Fruit fly (Drosophila melanogaster) whole organism, embryonic: ENCODE measurements around the gene CG7512.

Experiments
- CG11560 ChIP-seq: fragments of 200-800 bp; sonication (Bioruptor generic); IDR thresholded peaks from 3 replicates; pipeline ENCODE4 v1.3.6; 2022; ENCODE audit warnings: missing biosample characterization, missing genetic modification characterization
- CG17186 ChIP-seq: fragments of 200-800 bp; sonication (Bioruptor generic); optimal IDR thresholded peaks from 3 replicates; lab custom pipeline; 2017; ENCODE audit warnings: missing biosample characterization, missing genetic modification reagents, missing genetic modification characterization
- CG17385 ChIP-seq: fragments of 200-800 bp; sonication (Bioruptor generic); optimal IDR thresholded peaks from 3 replicates; lab custom pipeline; 2018; ENCODE audit warnings: missing biosample characterization, mild to moderate bottlenecking, missing genetic modification characterization
- CG5953 ChIP-seq: fragments of 200-800 bp; sonication (Bioruptor generic); IDR thresholded peaks from 2 replicates; pipeline ENCODE4 v1.3.6; 2022; ENCODE audit warnings: missing biosample characterization, missing genetic modification characterization
- CG8944 ChIP-seq: fragments of 200-800 bp; sonication (Bioruptor generic); optimal IDR thresholded peaks from 3 replicates; lab custom pipeline; 2016; ENCODE audit warnings: missing biosample characterization, missing genetic modification characterization
- CTCF ChIP-seq: fragments of 200-800 bp; sonication (Bioruptor generic); optimal IDR thresholded peaks from 2 replicates; lab custom pipeline; 2017; ENCODE audit warnings: missing biosample characterization, mild to moderate bottlenecking, missing genetic modification characterization, moderate library complexity
- CrebB ChIP-seq: fragments of 200-800 bp; sonication (Bioruptor generic); optimal IDR thresholded peaks from 3 replicates; lab custom pipeline; 2018; ENCODE audit warnings: missing biosample characterization, mild to moderate bottlenecking, missing genetic modification characterization
- Dek ChIP-seq: fragments of 200-800 bp; sonication (Bioruptor generic); optimal IDR thresholded peaks from 3 replicates; lab custom pipeline; 2019; ENCODE audit warnings: missing biosample characterization, mild to moderate bottlenecking, missing genetic modification characterization, moderate library complexity
- disco-r ChIP-seq: fragments of 200-800 bp; sonication (Bioruptor generic); optimal IDR thresholded peaks from 2 replicates; lab custom pipeline; 2016; ENCODE audit warnings: missing biosample characterization, missing genetic modification characterization
- esg ChIP-seq: fragments of 200-800 bp; sonication (Bioruptor generic); conservative IDR thresholded peaks from 2 replicates; pipeline ENCODE4 v1.3.6; 2022; ENCODE audit warnings: missing biosample characterization, missing genetic modification characterization
- lbe ChIP-seq: fragments of 200-800 bp; sonication (Bioruptor generic); optimal IDR thresholded peaks from 2 replicates; lab custom pipeline; 2016; ENCODE audit warnings: missing biosample characterization, mild to moderate bottlenecking, missing genetic modification characterization
- tgo ChIP-seq: fragments of 200-800 bp; sonication (Bioruptor generic); IDR thresholded peaks from 3 replicates; pipeline ENCODE4 v1.3.6; 2022; ENCODE audit warnings: missing biosample characterization, missing genetic modification characterization
- trh ChIP-seq: fragments of 200-800 bp; sonication (Bioruptor generic); optimal IDR thresholded peaks from 2 replicates; lab custom pipeline; 2016; ENCODE audit warnings: missing biosample characterization, missing genetic modification characterization

DNA sequence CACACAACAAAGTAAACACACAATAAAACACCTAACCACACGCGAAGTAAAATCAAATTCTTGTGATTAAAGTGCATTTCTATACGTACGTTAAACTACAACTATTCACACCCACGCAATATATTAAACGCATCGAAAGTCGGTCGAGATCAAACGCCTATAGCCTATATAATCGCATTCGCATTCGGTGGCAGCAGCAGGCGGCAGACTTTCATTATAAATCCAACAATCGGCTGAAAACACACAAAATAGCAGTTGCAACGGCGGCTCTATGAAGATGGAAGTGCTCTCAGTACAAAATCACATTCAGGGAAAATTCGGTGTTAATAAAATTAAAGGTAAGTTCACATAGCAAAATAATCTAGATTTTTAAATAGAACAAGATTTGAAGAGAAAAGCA, 25.2 kb upstream of the CG7512 start:
- TF ChIP-seq CG17186 (GFP tag; lab: Kevin White, UChicago) (no peak), CG17385 (GFP tag; lab: Kevin White, UChicago) (no peak), CTCF (GFP tag; lab: Kevin White, UChicago) (no peak), esg (no peak), Dek (tag; lab: Kevin White, UChicago) (no peak), CrebB (tag; lab: Kevin White, UChicago) (no peak), CG5953 (GFP tag; lab: Robert Waterston, UW) (no peak), trh (GFP tag; lab: Kevin White, UChicago) (no peak), CG11560 (tag; lab: Robert Waterston, UW) (no peak), lbe (GFP tag; lab: Kevin White, UChicago) (no peak), disco-r (GFP tag; lab: Kevin White, UChicago) (no peak), tgo (no peak), CG8944 (GFP tag; lab: Kevin White, UChicago) (no peak)
